Fruit fly (Drosophila melanogaster) whole organism, embryonic: Measurements from ENCODE around the gene Cdk1.

Source experiments
- Aef1 ChIP-seq: fragments of 200-800 bp; sonication (Bioruptor generic); IDR thresholded peaks from 3 replicates; pipeline ENCODE4 v1.3.6; 2022; ENCODE audit warnings: missing biosample characterization, missing genetic modification characterization
- Atf-2 ChIP-seq: fragments of 200-800 bp; sonication (Bioruptor generic); optimal IDR thresholded peaks from 2 replicates; lab custom pipeline; 2016; ENCODE audit warnings: missing biosample characterization, missing genetic modification characterization
- Awh ChIP-seq: fragments of 200-800 bp; sonication (Bioruptor generic); IDR thresholded peaks from 2 replicates; pipeline ENCODE4, ENCODE4 v1.3.6; 2022; ENCODE audit warnings: missing biosample characterization, missing genetic modification characterization
- BtbVII ChIP-seq: fragments of 200-800 bp; sonication (Bioruptor generic); optimal IDR thresholded peaks from 3 replicates; lab custom pipeline; 2017; ENCODE audit warnings: missing biosample characterization, mild to moderate bottlenecking, missing genetic modification characterization
- CG1024 ChIP-seq: fragments of 200-800 bp; sonication (Bioruptor generic); IDR thresholded peaks from 2 replicates; pipeline ENCODE4 v1.3.6; 2022; ENCODE audit warnings: missing biosample characterization, missing genetic modification characterization
- CG10431 ChIP-seq: fragments of 200-800 bp; sonication (Bioruptor generic); optimal IDR thresholded peaks from 3 replicates; lab custom pipeline; 2018; ENCODE audit warnings: missing biosample characterization, mild to moderate bottlenecking, missing genetic modification characterization
- CG11085 ChIP-seq: fragments of 200-800 bp; sonication (Bioruptor generic); IDR thresholded peaks from 2 replicates; pipeline ENCODE4 v1.3.6; 2022; ENCODE audit warnings: missing biosample characterization, missing genetic modification characterization
- CG11398 ChIP-seq: fragments of 200-800 bp; sonication (Bioruptor generic); optimal IDR thresholded peaks from 2 replicates; lab custom pipeline; 2016; ENCODE audit warnings: missing biosample characterization, missing genetic modification characterization
- CG13123 ChIP-seq: fragments of 200-800 bp; sonication (Bioruptor generic); optimal IDR thresholded peaks from 2 replicates; lab custom pipeline; 2016; ENCODE audit warnings: missing biosample characterization, missing genetic modification characterization
- CG13775 ChIP-seq: fragments of 200-800 bp; sonication (Bioruptor generic); optimal IDR thresholded peaks from 3 replicates; lab custom pipeline; 2017; ENCODE audit warnings: missing biosample characterization, mild to moderate bottlenecking, missing genetic modification characterization
- CG14860 ChIP-seq: fragments of 200-800 bp; sonication (Bioruptor generic); IDR thresholded peaks from 3 replicates; pipeline ENCODE4 v1.3.6; 2022; ENCODE audit warnings: missing biosample characterization, missing genetic modification characterization; ENCODE audit not compliant: partially characterized antibody
- CG1647 ChIP-seq: fragments of 200-800 bp; sonication (Bioruptor generic); optimal IDR thresholded peaks from 3 replicates; lab custom pipeline; 2016; ENCODE audit warnings: missing biosample characterization, missing genetic modification characterization
- CG2129 ChIP-seq: fragments of 200-800 bp; sonication (Bioruptor generic); IDR thresholded peaks from 2 replicates; pipeline ENCODE4 v1.3.6; 2022; ENCODE audit warnings: missing biosample characterization, missing genetic modification characterization; ENCODE audit not compliant: partially characterized antibody
- CG2875 ChIP-seq: fragments of 200-800 bp; sonication (Bioruptor generic); optimal IDR thresholded peaks from 2 replicates; lab custom pipeline; 2017; ENCODE audit warnings: missing biosample characterization, mild to moderate bottlenecking, missing genetic modification characterization, missing genetic modification reagents
- CG4707 ChIP-seq: fragments of 200-800 bp; sonication (Bioruptor generic); optimal IDR thresholded peaks from 2 replicates; lab custom pipeline; 2018; ENCODE audit warnings: missing biosample characterization, mild to moderate bottlenecking, missing genetic modification characterization, moderate library complexity
- CG6654 ChIP-seq: fragments of 200-800 bp; sonication (Bioruptor generic); optimal IDR thresholded peaks from 2 replicates; lab custom pipeline; 2017; ENCODE audit warnings: missing biosample characterization, mild to moderate bottlenecking, missing genetic modification characterization
- CG6791 ChIP-seq: fragments of 200-800 bp; sonication (Bioruptor generic); IDR thresholded peaks from 3 replicates; pipeline ENCODE4 v1.3.6; 2022; ENCODE audit warnings: missing biosample characterization, missing genetic modification characterization; ENCODE audit not compliant: partially characterized antibody
- CG7556 ChIP-seq: fragments of 200-800 bp; sonication (Bioruptor generic); optimal IDR thresholded peaks from 2 replicates; lab custom pipeline; 2017; ENCODE audit warnings: missing biosample characterization, mild to moderate bottlenecking, missing genetic modification characterization
- CoRest ChIP-seq: fragments of 200-800 bp; sonication (Bioruptor generic); optimal IDR thresholded peaks from 3 replicates; lab custom pipeline; 2018; ENCODE audit warnings: missing biosample characterization, mild to moderate bottlenecking, missing genetic modification characterization, moderate library complexity
- Dek ChIP-seq: fragments of 200-800 bp; sonication (Bioruptor generic); optimal IDR thresholded peaks from 3 replicates; lab custom pipeline; 2019; ENCODE audit warnings: missing biosample characterization, mild to moderate bottlenecking, missing genetic modification characterization, moderate library complexity
- Dll ChIP-seq: fragments of 200-800 bp; sonication (Bioruptor generic); IDR thresholded peaks from 4 replicates; pipeline ENCODE4 v1.3.6; 2022; ENCODE audit warnings: missing biosample characterization, missing genetic modification characterization; ENCODE audit not compliant: partially characterized antibody
- Gsc ChIP-seq: fragments of 200-800 bp; sonication (Bioruptor generic); IDR thresholded peaks from 2 replicates; pipeline ENCODE4 v1.3.6; 2022; ENCODE audit warnings: missing biosample characterization, missing genetic modification characterization
- Hey ChIP-seq: fragments of 200-800 bp; sonication (Bioruptor generic); optimal IDR thresholded peaks from 3 replicates; lab custom pipeline; 2018; ENCODE audit warnings: missing biosample characterization, mild to moderate bottlenecking, missing genetic modification characterization
- Lhr ChIP-seq: fragments of 200-800 bp; sonication (Bioruptor generic); optimal IDR thresholded peaks from 3 replicates; lab custom pipeline; 2017; ENCODE audit warnings: mild to moderate bottlenecking, missing biosample characterization, missing genetic modification reagents, missing genetic modification characterization
- MTF-1 ChIP-seq: fragments of 200-800 bp; sonication (Bioruptor generic); optimal IDR thresholded peaks from 2 replicates; lab custom pipeline; 2018; ENCODE audit warnings: missing biosample characterization, mild to moderate bottlenecking, missing genetic modification characterization, borderline replicate concordance
- Med ChIP-seq: fragments of 200-800 bp; sonication (Bioruptor generic); peaks from one replicate; lab custom pipeline; 2016; ENCODE audit warnings: missing biosample characterization, missing genetic modification characterization, mild to moderate bottlenecking, inconsistent platforms, moderate library complexity
- Meics ChIP-seq: fragments of 200-800 bp; sonication (Bioruptor generic); optimal IDR thresholded peaks from 2 replicates; lab custom pipeline; 2017; ENCODE audit warnings: missing biosample characterization, mild to moderate bottlenecking, missing genetic modification characterization
- Myb ChIP-seq: fragments of 200-800 bp; sonication (Bioruptor generic); optimal IDR thresholded peaks from 2 replicates; lab custom pipeline; 2016; ENCODE audit warnings: missing biosample characterization, missing genetic modification characterization
- Pdp1 ChIP-seq, 2 experiments: fragments of 200-800 bp; sonication (Bioruptor generic); optimal IDR thresholded peaks; 3 replicates each; lab custom pipeline; 2016; ENCODE audit warnings: missing biosample characterization in 2 of 2, missing genetic modification characterization in 2 of 2, mild to moderate bottlenecking in 1 of 2, moderate library complexity in 1 of 2
- Rfx ChIP-seq: fragments of 200-800 bp; sonication (Bioruptor generic); IDR thresholded peaks from 2 replicates; pipeline ENCODE4 v1.3.6; 2022; ENCODE audit warnings: missing biosample characterization, missing genetic modification characterization
- TFAM ChIP-seq: fragments of 200-800 bp; sonication (Bioruptor generic); optimal IDR thresholded peaks from 2 replicates; lab custom pipeline; 2017; ENCODE audit warnings: missing biosample characterization, missing genetic modification characterization, inconsistent platforms
- Vsx1 ChIP-seq: fragments of 200-800 bp; sonication (Bioruptor generic); optimal IDR thresholded peaks from 2 replicates; lab custom pipeline; 2017; ENCODE audit warnings: missing biosample characterization, mild to moderate bottlenecking, missing genetic modification characterization, missing genetic modification reagents
- ac ChIP-seq: fragments of 200-800 bp; sonication (Bioruptor generic); optimal IDR thresholded peaks from 3 replicates; lab custom pipeline; 2017; ENCODE audit warnings: missing biosample characterization, mild to moderate bottlenecking, missing genetic modification characterization
- az2 ChIP-seq: fragments of 200-800 bp; sonication (Bioruptor generic); optimal IDR thresholded peaks from 3 replicates; lab custom pipeline; 2016; ENCODE audit warnings: missing biosample characterization, missing genetic modification characterization
- bcd ChIP-seq: fragments of 200-800 bp; sonication (Bioruptor generic); optimal IDR thresholded peaks from 2 replicates; lab custom pipeline; 2017; ENCODE audit warnings: missing biosample characterization, mild to moderate bottlenecking, missing genetic modification characterization
- bsh ChIP-seq, 2 experiments: fragments of 200-800 bp; sonication (Bioruptor generic); optimal IDR thresholded peaks; 2 replicates each; lab custom pipeline; 2017 to 2018; ENCODE audit warnings: mild to moderate bottlenecking in 2 of 2, missing biosample characterization in 2 of 2, missing genetic modification characterization in 2 of 2, moderate library complexity in 1 of 2
- cad ChIP-seq: fragments of >200 bp; optimal IDR thresholded peaks from 2 replicates; lab custom pipeline; 2017; ENCODE audit warnings: missing biosample characterization, missing genetic modification characterization
- crp ChIP-seq, 2 experiments: fragments of 200-800 bp; sonication (Bioruptor generic); optimal IDR thresholded peaks; 2 replicates in 1 of 2; 3 replicates in 1 of 2; lab custom pipeline; 2017; ENCODE audit warnings: missing biosample characterization in 2 of 2, missing genetic modification characterization in 2 of 2, mild to moderate bottlenecking in 1 of 2, moderate library complexity in 1 of 2
- da ChIP-seq: fragments of 200-800 bp; sonication (Bioruptor generic); optimal IDR thresholded peaks from 2 replicates; lab custom pipeline; 2016; ENCODE audit warnings: missing biosample characterization, missing genetic modification characterization
- en ChIP-seq: fragments of 200-800 bp; sonication (Bioruptor generic); optimal IDR thresholded peaks from 2 replicates; lab custom pipeline; 2016; ENCODE audit warnings: missing biosample characterization, missing genetic modification characterization
- eyg ChIP-seq: fragments of 200-800 bp; sonication (Bioruptor generic); optimal IDR thresholded peaks from 3 replicates; lab custom pipeline; 2016; ENCODE audit warnings: missing biosample characterization, missing genetic modification characterization
- lmd ChIP-seq: fragments of 200-800 bp; sonication (Bioruptor generic); IDR thresholded peaks from 2 replicates; pipeline ENCODE4 v1.3.6; 2022; ENCODE audit warnings: missing biosample characterization, missing genetic modification characterization
- nom ChIP-seq: fragments of 200-800 bp; sonication (Bioruptor generic); optimal IDR thresholded peaks from 2 replicates; lab custom pipeline; 2017; ENCODE audit warnings: missing biosample characterization, missing genetic modification characterization, mild to moderate bottlenecking, moderate library complexity, missing genetic modification reagents
- pnt ChIP-seq: fragments of 200-800 bp; sonication (Bioruptor generic); optimal IDR thresholded peaks from 3 replicates; lab custom pipeline; 2016; ENCODE audit warnings: missing biosample characterization, missing genetic modification characterization
- pros ChIP-seq: fragments of 200-800 bp; sonication (Bioruptor generic); optimal IDR thresholded peaks from 3 replicates; lab custom pipeline; 2019; ENCODE audit warnings: missing biosample characterization, mild to moderate bottlenecking, missing genetic modification characterization, moderate library complexity
- sna ChIP-seq: fragments of 200-800 bp; sonication (Bioruptor generic); IDR thresholded peaks from 2 replicates; pipeline ENCODE4 v1.3.6; 2022; ENCODE audit warnings: missing biosample characterization, missing genetic modification characterization; ENCODE audit not compliant: partially characterized antibody
- sr ChIP-seq: fragments of 200-800 bp; sonication (Bioruptor generic); IDR thresholded peaks from 3 replicates; pipeline ENCODE4 v1.3.6; 2022; ENCODE audit warnings: missing biosample characterization, missing genetic modification characterization
- toy ChIP-seq: fragments of 200-800 bp; sonication (Bioruptor generic); IDR thresholded peaks from 2 replicates; pipeline ENCODE4 v1.3.6; 2022; ENCODE audit warnings: missing biosample characterization, missing genetic modification characterization

Gene Cdk1

dm6 chr2L:10386208-10386805 lies at the start of gene Cdk1, which contains the start of gene mRpS7 (continued):
- TF ChIP-seq CG6791 (GFP tag; lab: Robert Waterston, UW) (no peak), CG13123 (GFP tag; lab: Kevin White, UChicago) (peak; percentile 46), sna (GFP tag; lab: Robert Waterston, UW) (no peak), sr (no peak), da (GFP tag; lab: Kevin White, UChicago) (peak; percentile 34), CG11398 (GFP tag; lab: Kevin White, UChicago) (no peak), TFAM (GFP tag; lab: Kevin White, UChicago) (no peak), CG7556 (GFP tag; lab: Kevin White, UChicago) (peak; percentile 71), Rfx (GFP tag; lab: Robert Waterston, UW) (peak; percentile 70), Vsx1 (GFP tag; lab: Kevin White, UChicago) (peak; percentile 47), Awh (GFP tag; lab: Robert Waterston, UW) (peak; percentile 54; the same call in 1 of the 2 replicates), pros (GFP tag; lab: Kevin White, UChicago) (no peak), Lhr (peak; percentile 45), bsh (GFP tag; optimal IDR thresholded peaks at IDR 0.05; lab: Kevin White, UChicago) (peak in 1 of 2 experiments; percentile 75), BtbVII (GFP tag; lab: Kevin White, UChicago) (peak; percentile 28), Atf-2 (peak; percentile 38), Gsc (GFP tag; lab: Robert Waterston, UW) (no peak), Meics (GFP tag; lab: Kevin White, UChicago) (peak; percentile 79), CG13775 (GFP tag; lab: Kevin White, UChicago) (peak; percentile 80), Med (GFP tag; lab: Kevin White, UChicago) (peak; percentile 86), CG1024 (GFP tag; lab: Robert Waterston, UW) (peak; percentile 69; the same call in 1 of the 2 replicates), Dll (GFP tag; lab: Robert Waterston, UW) (no peak), ac (GFP tag; lab: Kevin White, UChicago) (no peak), eyg (GFP tag; lab: Kevin White, UChicago) (no peak), Aef1 (GFP tag; lab: Robert Waterston, UW) (peak; percentile 53), CG1647 (GFP tag; lab: Kevin White, UChicago) (no peak), CoRest (tag; lab: Kevin White, UChicago) (peak; percentile 90), CG2875 (GFP tag; lab: Kevin White, UChicago) (peak; percentile 27), bcd (GFP tag; lab: Kevin White, UChicago) (peak; percentile 71), CG4707 (GFP tag; lab: Kevin White, UChicago) (peak; percentile 12), Hey (tag; lab: Kevin White, UChicago) (no peak), az2 (peak; percentile 67), toy (GFP tag; lab: Robert Waterston, UW) (no peak), CG2129 (GFP tag; lab: Robert Waterston, UW) (no peak), pnt (GFP tag; lab: Kevin White, UChicago) (peak; percentile 57)

- TF ChIP-seq Dll (GFP tag; lab: Robert Waterston, UW) (peak; percentile 75), nom (GFP tag; lab: Kevin White, UChicago) (no peak), Myb (no peak), CG14860 (no peak; the same call in 2 of the 3 replicates), BtbVII (GFP tag; lab: Kevin White, UChicago) (no peak), en (GFP tag; lab: Kevin White, UChicago) (no peak), cad (GFP tag; lab: Kevin White, UChicago) (no peak), ac (GFP tag; lab: Kevin White, UChicago) (no peak), MTF-1 (GFP tag; lab: Kevin White, UChicago) (no peak), CG11085 (GFP tag; lab: Robert Waterston, UW) (no peak), Dek (tag; lab: Kevin White, UChicago) (no peak), Pdp1 (GFP tag; optimal IDR thresholded peaks at IDR 0.05; lab: Kevin White, UChicago) (no peak), crp (GFP tag; optimal IDR thresholded peaks at IDR 0.05; lab: Kevin White, UChicago) (peak in 1 of 2 experiments; percentile 20), CG10431 (GFP tag; lab: Kevin White, UChicago) (no peak), lmd (GFP tag; lab: Robert Waterston, UW) (no peak), az2 (no peak), CG6654 (GFP tag; lab: Kevin White, UChicago) (no peak)
Observed at dm6 chr2L:10435606-10436160, 49.6 kb upstream of the Cdk1 start, which contains the start of the genes TBC1D16 and holn1. TSS of gene TBC1D16 (minus strand) at chr2L:10435656. TSS of gene holn1 (plus strand) at chr2L:10435995.
